Fruit fly (Drosophila melanogaster): Measurements from ENCODE around the gene Pk34A.

DNA sequence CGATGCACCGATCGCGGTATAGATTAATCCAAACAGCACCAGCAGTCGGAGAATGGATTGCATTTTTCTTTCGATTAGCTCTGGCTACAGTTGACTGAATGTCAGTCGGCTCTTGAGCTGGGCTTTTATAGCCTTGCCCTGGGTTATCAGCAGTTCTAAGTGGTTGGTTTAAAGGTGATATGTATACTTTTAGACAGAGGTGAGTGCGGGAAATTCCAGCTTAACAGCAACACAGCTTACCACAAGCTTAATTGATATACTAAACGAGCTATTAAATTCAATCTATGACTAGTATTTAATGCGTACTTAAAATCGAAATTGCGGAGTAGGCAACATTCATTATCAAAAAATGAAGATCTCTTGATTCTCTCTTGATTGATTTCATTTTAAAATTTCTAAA lies 15.8 kb upstream of the Pk34A start, which contains the start of gene CG9928:
- TF ChIP-seq CG7045 (GFP tag; optimal IDR thresholded peaks at IDR 0.05) (no peak), Mnt (GFP tag; optimal IDR thresholded peaks at IDR 0.05) (no peak), Hr96 (GFP tag; optimal IDR thresholded peaks at IDR 0.05) (no peak), CG14711 (tag; optimal IDR thresholded peaks at IDR 0.05) (no peak), CG7101 (tag; optimal IDR thresholded peaks at IDR 0.05) (no peak), tj (GFP tag; optimal IDR thresholded peaks at IDR 0.05) (no peak)
